Worm (Caenorhabditis elegans): Measurements from ENCODE around the gene let-92.

let-92 gene

ce11 chrIV:11900399-11900798 is 42.2 kb downstream of the let-92 start:
- TF ChIP-seq lin-40 (tag; optimal IDR thresholded peaks at IDR 0.05), result no peak
- no peak for TF ChIP-seq repo-1 (tag; optimal IDR thresholded peaks at IDR 0.05)
- TF ChIP-seq Y53G8AR.9 (GFP tag; conservative IDR thresholded peaks at IDR 0.05), result no peak
- no peak for TF ChIP-seq F22D6.2 (tag; optimal IDR thresholded peaks at IDR 0.05)
- no peak for TF ChIP-seq K12H6.12 (tag; optimal IDR thresholded peaks at IDR 0.05)
- no peak for TF ChIP-seq egl-44 (GFP tag; IDR thresholded peaks at IDR 0.05)
- no peak for TF ChIP-seq nhr-179 (tag; optimal IDR thresholded peaks at IDR 0.05)
- TF ChIP-seq akir-1 (GFP tag; optimal IDR thresholded peaks at IDR 0.05), result no peak
- TF ChIP-seq lin-35 (GFP tag; optimal IDR thresholded peaks at IDR 0.05), result no peak
- TF ChIP-seq madf-6 (GFP tag; IDR thresholded peaks at IDR 0.05), result no peak
- no peak for TF ChIP-seq cebp-1 (GFP tag; IDR thresholded peaks at IDR 0.05)
- TF ChIP-seq cebp-1 (tag; optimal IDR thresholded peaks at IDR 0.05), result no peak
- no peak for TF ChIP-seq tbp1 (GFP tag; optimal IDR thresholded peaks at IDR 0.05)
- TF ChIP-seq F10E7.11 (tag; optimal IDR thresholded peaks at IDR 0.05), result no peak
- TF ChIP-seq bed-1 (GFP tag; IDR thresholded peaks at IDR 0.05), result no peak
- no peak for TF ChIP-seq mcd-1 (GFP tag; IDR thresholded peaks at IDR 0.05)

ce11 chrIV:11901215-11901614 is 43.0 kb downstream of the let-92 start:
- no peak for TF ChIP-seq madf-3 (GFP tag; IDR thresholded peaks at IDR 0.05)
- peak; percentile 30 for TF ChIP-seq ztf-26 (tag; optimal IDR thresholded peaks at IDR 0.05)

- TF ChIP-seq ceh-58 (GFP tag; IDR thresholded peaks at IDR 0.05), result no peak
- TF ChIP-seq madf-6 (GFP tag; IDR thresholded peaks at IDR 0.05), result no peak
- TF ChIP-seq nhr-80 (tag; optimal IDR thresholded peaks at IDR 0.05), result peak; percentile 1
- TF ChIP-seq dpl-1 (GFP tag; optimal IDR thresholded peaks at IDR 0.05), result no peak
Observed at ce11 chrIV:11902832-11903231, 44.6 kb downstream of the let-92 start.

ce11 chrIV:11903676-11904075 is 45.4 kb downstream of the let-92 start:
- TF ChIP-seq lin-40 (tag; optimal IDR thresholded peaks at IDR 0.05) (no peak), lir-1 (GFP tag; conservative IDR thresholded peaks at IDR 0.05) (no peak), snpc-3.4 (tag; optimal IDR thresholded peaks at IDR 0.05) (no peak), efl-1 (GFP tag; optimal IDR thresholded peaks at IDR 0.05) (no peak), B0336.3 (GFP tag; IDR thresholded peaks at IDR 0.05) (no peak), sea-2 (GFP tag; IDR thresholded peaks at IDR 0.05) (no peak), akir-1 (GFP tag; optimal IDR thresholded peaks at IDR 0.05) (no peak), cebp-2 (GFP tag; IDR thresholded peaks at IDR 0.05) (no peak), lin-35 (GFP tag; optimal IDR thresholded peaks at IDR 0.05) (no peak), ZK185.1 (tag; optimal IDR thresholded peaks at IDR 0.05; ENCODE audit: poor library complexity, severe bottlenecking) (no peak), mxl-1 (tag; optimal IDR thresholded peaks at IDR 0.05) (no peak), zim-3 (tag; optimal IDR thresholded peaks at IDR 0.05) (no peak), Y95B8A.8 (GFP tag; IDR thresholded peaks at IDR 0.05) (no peak), nfya-2 (GFP tag; IDR thresholded peaks at IDR 0.05) (no peak)

- TF ChIP-seq mcd-1 (GFP tag; IDR thresholded peaks at IDR 0.05), result no peak
- no peak for TF ChIP-seq ama-1 (optimal IDR thresholded peaks at IDR 0.05)
- TF ChIP-seq ama-1 (GFP tag; optimal IDR thresholded peaks at IDR 0.05), result no peak
- TF ChIP-seq cebp-2 (GFP tag; IDR thresholded peaks at IDR 0.05), result no peak
- no peak for TF ChIP-seq hlh-12 (tag; optimal IDR thresholded peaks at IDR 0.05)
- no peak for TF ChIP-seq Y95B8A.8 (GFP tag; IDR thresholded peaks at IDR 0.05)
- no peak for TF ChIP-seq ceh-58 (GFP tag; IDR thresholded peaks at IDR 0.05)
Observed at ce11 chrIV:11908733-11909132, 50.5 kb downstream of the let-92 start.

Data from whole organism, young adult.